Comparison of ENCODE assay signal across 3 worm cellular contexts in genomic region chrIV:9735750-9736149, ce11.
TF ChIP-seq lines count a peak whose summit lies in the region.

No protein-coding gene starts in this region.

TF ChIP-seq in whole organism, L1 larva, 84 proteins besides CTCF, POLR2A, EP300 and RAD21 (continued from another document):
- TF ChIP-seq mef-2 (tag; optimal IDR thresholded peaks at IDR 0.05; lab: Kevin White, UChicago) (no peak), ceh-63 (GFP tag; optimal IDR thresholded peaks at IDR 0.05; lab: Kevin White, UChicago) (no peak), nhr-85 (tag; lab: Kevin White, UChicago) (peak; percentile 77), lin-35 (GFP tag; optimal IDR thresholded peaks at IDR 0.05; lab: Kevin White, UChicago) (peak in 1 of 2 experiments; percentile 39), ama-1 (optimal IDR thresholded peaks at IDR 0.05; lab: Kevin White, UChicago) (no peak), mep-1 (tag; optimal IDR thresholded peaks at IDR 0.05; lab: Kevin White, UChicago) (peak; percentile 40), lin-14 (GFP tag; optimal IDR thresholded peaks at IDR 0.05; lab: Kevin White, UChicago) (peak; percentile 66), nhr-19 (GFP tag; conservative IDR thresholded peaks at IDR 0.05; lab: Robert Waterston, UW) (peak; percentile 37; the same call in 1 of the 2 replicates), dsc-1 (tag; optimal IDR thresholded peaks at IDR 0.05; lab: Kevin White, UChicago) (peak; percentile 53), nhr-90 (tag; optimal IDR thresholded peaks at IDR 0.05; lab: Kevin White, UChicago; ENCODE audit: poor library complexity) (peak; percentile 18)

TF ChIP-seq in whole organism, L2 larva, 48 proteins besides CTCF, POLR2A, EP300 and RAD21 (continued from another document):
- peak; percentile 61 for TF ChIP-seq crh-2 (tag; optimal IDR thresholded peaks at IDR 0.05; lab: Kevin White, UChicago)

TF ChIP-seq in whole organism, L4 larva, 104 proteins besides CTCF, POLR2A, EP300 and RAD21 (continued from another document):
- TF ChIP-seq php-3 (GFP tag; IDR thresholded peaks at IDR 0.05; lab: Robert Waterston, UW) (0 out of 2 replicates have a peak, but pooled peaks have one; percentile 62), lsy-2 (tag; optimal IDR thresholded peaks at IDR 0.05; lab: Kevin White, UChicago) (peak in 1 of 2 experiments; percentile 72), hlh-11 (tag; optimal IDR thresholded peaks at IDR 0.05; lab: Kevin White, UChicago) (peak; percentile 69), nhr-11 (tag; optimal IDR thresholded peaks at IDR 0.05; lab: Kevin White, UChicago) (peak; percentile 25), hlh-30 (tag; optimal IDR thresholded peaks at IDR 0.05; lab: Kevin White, UChicago; ENCODE audit: insufficient read depth) (peak; percentile 64)
